Worm (Caenorhabditis elegans) whole organism, early embryonic: ENCODE data around the gene C45G9.15.

ENCODE experiments used
- B0310.2 ChIP-seq: sonication (generic microtip); optimal IDR thresholded peaks from 2 replicates; lab custom pipeline; 2016; ENCODE audit warnings: mild to moderate bottlenecking, missing genetic modification characterization, missing compliant biosample characterization
- ama-1 ChIP-seq: fragments of 150-350 bp; optimal IDR thresholded peaks from 2 replicates; lab custom pipeline; 2014
- ceh-36 ChIP-seq: sonication (generic microtip); optimal IDR thresholded peaks from 2 replicates; lab custom pipeline; 2016; ENCODE audit warnings: missing genetic modification characterization, inconsistent platforms, missing compliant biosample characterization
- ets-7 ChIP-seq: sonication (generic microtip); optimal IDR thresholded peaks from 2 replicates; lab custom pipeline; 2016; ENCODE audit warnings: missing genotype, missing genetic modification characterization, missing compliant biosample characterization
- flt-1 ChIP-seq: fragments of 200-800 bp; sonication (Bioruptor generic); IDR thresholded peaks from 2 replicates; pipeline ENCODE4 v1.3.6; 2022; ENCODE audit warnings: missing genetic modification characterization, missing compliant biosample characterization
- hnd-1 ChIP-seq: sonication (generic microtip); optimal IDR thresholded peaks from 2 replicates; lab custom pipeline; 2016; ENCODE audit warnings: missing genetic modification characterization, missing compliant biosample characterization
- pes-1 ChIP-seq: fragments of 200-800 bp; sonication (Bioruptor generic); IDR thresholded peaks from 2 replicates; pipeline ENCODE4 v1.3.6; 2022; ENCODE audit warnings: missing genetic modification reagents, missing genetic modification characterization, missing compliant biosample characterization
- scrt-1 ChIP-seq: fragments of 200-800 bp; sonication (Bioruptor generic); IDR thresholded peaks from 2 replicates; pipeline ENCODE4 v1.3.6; 2022; ENCODE audit warnings: missing genetic modification characterization, missing compliant biosample characterization
- sea-1 ChIP-seq: fragments of 200-800 bp; sonication (Bioruptor generic); conservative IDR thresholded peaks from 2 replicates; pipeline ENCODE4 v1.3.6; 2022; ENCODE audit warnings: missing genetic modification characterization, missing compliant biosample characterization
- tbx-11 ChIP-seq: fragments of 200-800 bp; sonication (Bioruptor generic); IDR thresholded peaks from 2 replicates; pipeline ENCODE4 v1.3.6; 2022; ENCODE audit warnings: missing genetic modification characterization, missing compliant biosample characterization
- tbx-37 ChIP-seq: fragments of 200-800 bp; sonication (Bioruptor generic); conservative IDR thresholded peaks from 2 replicates; pipeline ENCODE4 v1.3.6; 2022; ENCODE audit warnings: missing genetic modification reagents, missing genetic modification characterization, missing compliant biosample characterization
- tra-4 ChIP-seq: sonication (generic microtip); optimal IDR thresholded peaks from 2 replicates; lab custom pipeline; 2017; ENCODE audit warnings: missing genetic modification characterization, missing compliant biosample characterization

DNA sequence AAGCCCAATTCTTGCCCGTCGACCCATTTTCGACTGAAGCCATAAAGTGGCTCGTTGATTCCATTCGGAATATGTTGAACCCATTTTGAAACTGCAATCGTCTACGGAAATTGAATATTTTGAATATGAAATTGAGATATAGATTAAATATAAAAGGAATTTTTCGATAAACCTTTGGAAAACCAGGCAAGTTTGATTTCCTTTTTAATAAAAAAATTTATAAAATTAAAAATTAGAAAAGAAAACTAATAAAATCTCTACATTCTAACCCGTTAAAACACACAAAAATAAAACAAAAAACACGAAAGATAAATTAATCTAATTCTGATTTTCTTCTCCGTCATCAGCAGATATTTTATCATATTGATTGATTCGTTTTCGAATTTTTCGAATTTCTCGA is 45.0 kb downstream of the C45G9.15 start, which contains the start of gene R144.12:
- no peak for TF ChIP-seq hnd-1 (tag; lab: Kevin White, UChicago)
- no peak for TF ChIP-seq ama-1
- no peak for TF ChIP-seq sea-1
- no peak for TF ChIP-seq scrt-1 (GFP tag; lab: Robert Waterston, UW)
- no peak for TF ChIP-seq ets-7
- no peak for TF ChIP-seq flt-1 (GFP tag; lab: Robert Waterston, UW)
- TF ChIP-seq ceh-36: no peak
- TF ChIP-seq tbx-37 (GFP tag; lab: Robert Waterston, UW): no peak
- TF ChIP-seq pes-1 (GFP tag; lab: Robert Waterston, UW): no peak
- no peak for TF ChIP-seq tbx-11 (GFP tag; lab: Robert Waterston, UW)
- TF ChIP-seq tra-4 (tag; lab: Kevin White, UChicago): no peak
- no peak for TF ChIP-seq B0310.2 (tag; lab: Kevin White, UChicago)
